Worm (Caenorhabditis elegans) whole organism, mixed stage, embryonic: ENCODE results near the gene T16G1.9.

ENCODE experiments used
- M03D4.4 ChIP-seq: sonication (generic microtip); optimal IDR thresholded peaks from 2 replicates; lab custom pipeline; 2017; ENCODE audit warnings: mild to moderate bottlenecking, missing genetic modification characterization, missing compliant biosample characterization
- bed-3 ChIP-seq: fragments of 200-800 bp; sonication (Bioruptor generic); optimal IDR thresholded peaks from 3 replicates; lab custom pipeline; 2018; ENCODE audit warnings: mild to moderate bottlenecking, missing genetic modification characterization, moderate library complexity, missing compliant biosample characterization
- blmp-1 ChIP-seq: fragments of 150-350 bp; optimal IDR thresholded peaks from 2 replicates; lab custom pipeline; 2014; ENCODE audit warnings: missing biosample characterization, missing genetic modification characterization
- ceh-39 ChIP-seq: fragments of 150-350 bp; optimal IDR thresholded peaks from 2 replicates; lab custom pipeline; 2014; ENCODE audit warnings: missing biosample characterization, missing genetic modification characterization
- ces-1 ChIP-seq: fragments of 150-350 bp; optimal IDR thresholded peaks from 2 replicates; lab custom pipeline; 2014; ENCODE audit warnings: missing biosample characterization, missing genetic modification reagents, missing genetic modification characterization
- cnd-1 ChIP-seq: fragments of 200-800 bp; sonication (Bioruptor generic); optimal IDR thresholded peaks from 2 replicates; lab custom pipeline; 2018; ENCODE audit warnings: mild to moderate bottlenecking, missing genetic modification characterization, missing compliant biosample characterization
- drap-1 ChIP-seq: fragments of 200-800 bp; sonication (Bioruptor generic); optimal IDR thresholded peaks from 3 replicates; lab custom pipeline; 2018; ENCODE audit warnings: mild to moderate bottlenecking, missing genetic modification characterization, missing compliant biosample characterization
- elt-1 ChIP-seq: sonication (generic microtip); optimal IDR thresholded peaks from 2 replicates; lab custom pipeline; 2017; ENCODE audit warnings: missing genetic modification characterization, mild to moderate bottlenecking, missing compliant biosample characterization, antibody characterized with exemption, moderate library complexity, borderline replicate concordance; ENCODE audit not compliant: insufficient read depth
- elt-3 ChIP-seq: fragments of 150-350 bp; optimal IDR thresholded peaks from 2 replicates; lab custom pipeline; 2014; ENCODE audit warnings: missing biosample characterization, missing genetic modification characterization
- flh-1 ChIP-seq: fragments of 200-800 bp; sonication (Bioruptor generic); optimal IDR thresholded peaks from 2 replicates; lab custom pipeline; 2018; ENCODE audit warnings: mild to moderate bottlenecking, missing genetic modification characterization, moderate library complexity, missing compliant biosample characterization
- ham-2 ChIP-seq: fragments of 200-800 bp; sonication (Bioruptor generic); optimal IDR thresholded peaks from 2 replicates; lab custom pipeline; 2018; ENCODE audit warnings: mild to moderate bottlenecking, missing genetic modification characterization, missing compliant biosample characterization
- hlh-1 ChIP-seq: fragments of 150-350 bp; optimal IDR thresholded peaks from 2 replicates; lab custom pipeline; 2014; ENCODE audit warnings: missing biosample characterization, missing genetic modification reagents, missing genetic modification characterization
- lin-13 ChIP-seq: fragments of 150-350 bp; optimal IDR thresholded peaks from 2 replicates; lab custom pipeline; 2014; ENCODE audit warnings: missing biosample characterization, missing genetic modification characterization
- lin-32 ChIP-seq: fragments of 200-800 bp; sonication (Bioruptor generic); optimal IDR thresholded peaks from 2 replicates; lab custom pipeline; 2018; ENCODE audit warnings: mild to moderate bottlenecking, missing genetic modification characterization, missing compliant biosample characterization
- lsy-2 ChIP-seq: fragments of 150-350 bp; optimal IDR thresholded peaks from 2 replicates; lab custom pipeline; 2014; ENCODE audit warnings: missing biosample characterization, missing genetic modification characterization
- mab-5 ChIP-seq: fragments of 150-350 bp; optimal IDR thresholded peaks from 2 replicates; lab custom pipeline; 2014; ENCODE audit warnings: missing biosample characterization, missing genetic modification characterization
- mep-1 ChIP-seq: fragments of 150-350 bp; optimal IDR thresholded peaks from 2 replicates; lab custom pipeline; 2017; ENCODE audit warnings: missing biosample characterization, missing genetic modification reagents, missing genetic modification characterization, inconsistent platforms
- mls-2 ChIP-seq: sonication (generic microtip); optimal IDR thresholded peaks from 2 replicates; lab custom pipeline; 2016; ENCODE audit warnings: mild to moderate bottlenecking, missing genetic modification characterization, moderate library complexity, missing compliant biosample characterization
- nhr-2 ChIP-seq: fragments of 150-350 bp; optimal IDR thresholded peaks from 2 replicates; lab custom pipeline; 2014; ENCODE audit warnings: missing biosample characterization, missing genetic modification characterization
- nhr-237 ChIP-seq: fragments of 150-350 bp; optimal IDR thresholded peaks from 2 replicates; lab custom pipeline; 2014; ENCODE audit warnings: missing biosample characterization, missing genetic modification characterization
- nhr-28 ChIP-seq: fragments of 150-350 bp; optimal IDR thresholded peaks from 2 replicates; lab custom pipeline; 2014; ENCODE audit warnings: missing biosample characterization, missing genetic modification characterization
- nhr-76 ChIP-seq: sonication (generic microtip); optimal IDR thresholded peaks from 2 replicates; lab custom pipeline; 2017; ENCODE audit warnings: missing biosample characterization, missing genetic modification characterization
- pha-4 ChIP-seq: fragments of 150-350 bp; optimal IDR thresholded peaks from 2 replicates; lab custom pipeline; 2018; ENCODE audit warnings: missing biosample characterization, missing genetic modification reagents, missing genetic modification characterization
- sem-2 ChIP-seq: fragments of 200-800 bp; sonication (Bioruptor generic); optimal IDR thresholded peaks from 2 replicates; lab custom pipeline; 2018; ENCODE audit warnings: mild to moderate bottlenecking, missing genetic modification characterization, missing compliant biosample characterization
- sptf-1 ChIP-seq: sonication (generic microtip); optimal IDR thresholded peaks from 2 replicates; lab custom pipeline; 2017; ENCODE audit warnings: mild to moderate bottlenecking, missing genetic modification characterization, moderate library complexity, missing compliant biosample characterization
- tbx-8 ChIP-seq: fragments of 200-800 bp; sonication (Bioruptor generic); optimal IDR thresholded peaks from 2 replicates; lab custom pipeline; 2018; ENCODE audit warnings: mild to moderate bottlenecking, missing genetic modification characterization, moderate library complexity, missing compliant biosample characterization
- unc-120 ChIP-seq: sonication (generic microtip); optimal IDR thresholded peaks from 2 replicates; lab custom pipeline; 2017; ENCODE audit warnings: missing genetic modification characterization, missing compliant biosample characterization; ENCODE audit not compliant: poor library complexity, severe bottlenecking
- unc-39 ChIP-seq: fragments of 150-350 bp; optimal IDR thresholded peaks from 2 replicates; lab custom pipeline; 2014; ENCODE audit warnings: missing biosample characterization, missing genetic modification characterization
- unc-62 ChIP-seq: fragments of 150-350 bp; optimal IDR thresholded peaks from 2 replicates; lab custom pipeline; 2014; ENCODE audit warnings: missing biosample characterization, missing genetic modification reagents, missing genetic modification characterization
- zip-8 ChIP-seq: fragments of 150-350 bp; optimal IDR thresholded peaks from 2 replicates; lab custom pipeline; 2014; ENCODE audit warnings: missing biosample characterization, missing genetic modification characterization
- ztf-11 ChIP-seq: fragments of 150-350 bp; optimal IDR thresholded peaks from 2 replicates; lab custom pipeline; 2014; ENCODE audit warnings: missing biosample characterization, missing genetic modification characterization

The T16G1.9 gene

DNA sequence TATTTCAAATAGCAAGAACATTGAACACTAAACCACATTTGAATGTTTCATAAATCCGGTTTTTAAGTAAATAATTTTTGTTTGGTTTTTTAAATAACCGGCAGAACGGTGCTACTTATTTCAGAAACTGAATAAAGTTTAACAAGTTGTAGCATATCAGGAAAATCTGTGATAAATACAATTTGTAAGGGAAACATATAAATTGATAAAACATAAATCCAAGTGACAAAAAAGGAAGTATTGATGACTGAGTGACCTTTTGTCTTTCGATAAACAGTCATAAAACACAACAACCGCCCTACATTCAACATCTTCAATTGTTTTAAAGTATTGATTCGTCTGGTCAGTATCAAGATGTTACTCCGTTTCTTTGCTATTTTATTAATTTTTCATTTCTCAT, 44.6 kb upstream of the T16G1.9 start, which contains the start of gene far-5:
Gene far-5, plus strand, starts transcription at position 301 of the 400 bp plus-strand sequence.
- TF ChIP-seq sem-2 (GFP tag; lab: Kevin White, UChicago) (no peak), nhr-76 (tag; lab: Kevin White, UChicago) (no peak), drap-1 (GFP tag; lab: Kevin White, UChicago) (no peak), mls-2 (no peak), ztf-11 (tag; lab: Kevin White, UChicago) (no peak), nhr-2 (tag; lab: Kevin White, UChicago) (no peak), pha-4 (tag; lab: Kevin White, UChicago) (no peak), nhr-28 (no peak)

DNA sequence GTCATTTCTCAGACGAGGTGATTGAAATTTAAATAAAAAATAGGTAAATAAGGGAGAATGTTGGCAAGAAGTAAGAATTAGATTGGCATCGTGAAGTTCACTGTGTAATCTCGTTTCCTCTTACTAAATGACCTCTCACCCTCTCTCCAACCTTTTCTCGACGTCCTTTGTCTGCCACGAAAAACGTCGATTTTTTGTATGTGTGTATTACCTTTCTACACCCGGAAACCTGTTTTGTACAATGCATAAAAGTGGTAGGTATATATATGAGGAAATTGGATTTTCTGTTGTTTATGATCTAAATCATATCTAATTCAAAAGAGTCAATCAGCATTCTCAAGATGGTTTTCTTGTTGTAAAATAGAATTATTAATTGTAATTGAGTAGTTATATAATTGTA, 42.2 kb upstream of the T16G1.9 start, which contains the start of the genes F15B9.11 and dsl-7:
Gene F15B9.11, minus strand, starts transcription at position 5 of the 400 bp plus-strand sequence.
Gene dsl-7, plus strand, starts transcription at position 260 of the 400 bp plus-strand sequence.
- TF ChIP-seq zip-8 (no peak), cnd-1 (tag; lab: Kevin White, UChicago) (no peak), unc-62 (GFP tag; lab: Kevin White, UChicago) (no peak), elt-1 (no peak), lsy-2 (tag; lab: Kevin White, UChicago) (no peak), drap-1 (GFP tag; lab: Kevin White, UChicago) (no peak), lin-13 (no peak), unc-39 (tag; lab: Kevin White, UChicago) (no peak), bed-3 (GFP tag; lab: Kevin White, UChicago) (no peak), flh-1 (no peak), sem-2 (GFP tag; lab: Kevin White, UChicago) (no peak), mls-2 (no peak), nhr-28 (no peak), mab-5 (tag; lab: Kevin White, UChicago) (no peak), pha-4 (tag; lab: Kevin White, UChicago) (no peak), blmp-1 (tag; lab: Kevin White, UChicago) (no peak), lin-32 (no peak), nhr-76 (tag; lab: Kevin White, UChicago) (no peak), mep-1 (no peak)
- TF ChIP-seq, all 35 proteins: peak for 0

DNA sequence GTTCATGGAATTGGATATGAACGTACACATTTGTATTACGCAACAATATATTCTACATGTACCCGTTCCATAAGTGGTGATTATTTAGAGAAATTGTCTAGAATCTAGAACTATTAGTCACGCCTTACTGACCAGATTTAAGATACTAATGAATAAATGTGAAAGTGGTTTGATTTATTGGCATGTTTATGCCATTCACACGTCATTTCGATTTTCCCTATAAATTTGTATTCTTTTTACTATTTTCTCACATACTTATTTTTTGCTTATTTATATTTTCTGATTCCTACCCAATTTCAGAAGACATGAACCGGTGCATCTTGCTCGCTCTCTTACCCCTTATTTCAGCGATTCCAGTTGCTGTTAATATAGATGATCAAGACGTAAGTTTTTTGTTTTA, 37.6 kb upstream of the T16G1.9 start, which contains the start of gene F15B9.8:
Gene F15B9.8, plus strand, starts transcription at position 301 of the 400 bp plus-strand sequence.
- no peak for TF ChIP-seq tbx-8 (GFP tag; lab: Kevin White, UChicago)
- peak; percentile 72 for TF ChIP-seq zip-8
- peak; percentile 22 for TF ChIP-seq blmp-1 (tag; lab: Kevin White, UChicago)

DNA sequence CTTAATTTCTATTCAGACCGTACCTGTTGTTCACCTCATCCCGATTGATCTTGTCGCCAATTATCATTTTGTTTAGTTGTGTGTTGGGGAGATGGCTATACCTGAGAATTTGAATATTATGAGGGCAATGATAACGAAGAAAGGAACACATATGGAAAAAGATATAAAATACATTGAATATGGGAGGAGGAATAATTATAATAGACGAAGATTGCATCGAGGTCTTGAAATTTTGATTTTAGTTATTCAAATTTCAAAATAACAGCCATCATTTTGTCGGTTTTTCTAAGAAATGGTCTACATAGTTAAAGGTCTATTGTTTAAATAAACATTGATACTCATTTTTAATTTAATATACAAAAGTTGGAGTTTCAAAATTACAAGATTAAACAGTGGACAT, 36.4 kb upstream of the T16G1.9 start, which contains the start of gene shw-3:
Gene shw-3, minus strand, starts transcription at position 101 of the 400 bp plus-strand sequence.
- peak; percentile 21 for TF ChIP-seq ham-2
- no peak for TF ChIP-seq unc-39 (tag; lab: Kevin White, UChicago)

DNA sequence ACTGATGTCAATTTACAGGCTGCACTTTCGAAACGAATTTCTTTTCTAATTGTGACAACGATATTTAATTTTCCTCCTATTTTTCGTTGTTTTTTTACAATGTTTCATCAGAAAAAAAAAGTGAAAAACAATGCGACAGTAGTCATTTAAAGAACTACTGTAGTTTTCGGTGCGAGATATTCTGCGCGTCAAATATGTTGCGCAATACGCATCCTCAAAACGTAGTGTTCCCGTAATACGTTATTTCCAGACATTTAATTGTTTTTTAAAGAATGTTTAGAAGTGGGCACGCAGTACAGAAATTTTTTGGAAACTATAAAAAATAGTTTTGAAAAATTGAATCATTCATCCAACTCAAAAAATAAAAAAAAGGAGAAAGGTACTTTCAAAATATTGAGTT, 23.4 kb upstream of the T16G1.9 start:
- TF ChIP-seq zip-8 (peak; percentile 66), elt-1 (no peak), tbx-8 (GFP tag; lab: Kevin White, UChicago) (no peak)

DNA sequence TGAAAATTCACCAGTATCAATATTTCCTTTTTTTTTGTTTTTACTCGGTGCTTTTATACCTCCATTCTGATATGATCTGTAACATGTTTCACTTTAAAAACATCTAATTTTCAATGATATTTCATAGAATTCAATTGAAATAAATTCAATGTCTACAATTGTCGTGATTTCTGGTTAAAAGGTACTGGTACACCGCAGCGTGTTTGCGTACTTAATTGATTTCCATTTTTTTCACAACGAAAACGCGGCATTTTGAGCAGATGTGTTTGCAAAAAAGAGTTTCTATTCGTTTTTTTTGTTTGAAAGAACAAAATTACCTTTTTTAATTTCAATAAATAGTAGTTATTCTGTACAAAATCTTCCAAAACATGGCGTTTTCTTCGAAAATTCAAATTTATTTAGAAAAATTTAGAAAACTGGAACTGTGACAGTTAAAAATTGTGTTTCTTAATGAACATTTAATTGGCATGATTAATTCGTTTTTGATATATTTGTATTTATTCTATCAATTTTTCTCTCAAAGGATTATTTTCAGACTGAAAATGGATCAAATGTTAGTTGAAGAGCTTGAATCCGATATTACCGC, 20.0 kb upstream of the T16G1.9 start, which contains the start of gene pnn-1:
Gene pnn-1, plus strand, starts transcription at position 536 of the 586 bp plus-strand sequence.
- TF ChIP-seq ces-1: peak; percentile 79
- TF ChIP-seq lsy-2 (tag; lab: Kevin White, UChicago): peak; percentile 57
- TF ChIP-seq mab-5 (tag; lab: Kevin White, UChicago): no peak
- peak; percentile 15 for TF ChIP-seq mep-1

DNA sequence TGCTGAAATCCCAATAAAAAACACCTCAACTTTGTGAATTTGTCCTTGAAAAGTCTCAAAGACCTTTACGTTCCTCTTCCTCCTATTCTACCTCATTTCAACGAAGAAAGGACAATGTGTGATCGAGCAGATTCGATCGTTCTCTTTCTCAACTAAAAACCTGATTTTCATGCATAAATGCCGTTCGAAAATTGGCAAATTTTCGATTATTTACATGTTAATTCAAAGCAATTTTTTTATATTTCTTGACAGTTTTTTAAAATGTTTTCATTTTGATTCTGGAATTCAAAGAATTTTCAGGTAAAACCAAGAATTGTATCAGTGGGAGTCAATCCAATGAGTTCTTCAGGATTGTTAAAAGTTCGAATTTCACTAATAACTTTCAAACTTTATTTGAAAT, 17.9 kb upstream of the T16G1.9 start, which contains the start of gene lin-46:
Gene lin-46, plus strand, starts transcription at position 301 of the 400 bp plus-strand sequence.
- TF ChIP-seq hlh-1 (tag; lab: Kevin White, UChicago) (no peak), pha-4 (tag; lab: Kevin White, UChicago) (no peak), M03D4.4 (tag; lab: Kevin White, UChicago) (no peak), drap-1 (GFP tag; lab: Kevin White, UChicago) (no peak), lin-13 (no peak), tbx-8 (GFP tag; lab: Kevin White, UChicago) (no peak), sptf-1 (tag; lab: Kevin White, UChicago) (no peak), blmp-1 (tag; lab: Kevin White, UChicago) (no peak), nhr-237 (tag; lab: Kevin White, UChicago) (no peak), ces-1 (no peak), zip-8 (no peak), flh-1 (no peak), unc-120 (no peak), elt-3 (tag; lab: Kevin White, UChicago) (no peak), unc-62 (GFP tag; lab: Kevin White, UChicago) (no peak), nhr-28 (no peak), ceh-39 (tag; lab: Kevin White, UChicago) (no peak), sem-2 (GFP tag; lab: Kevin White, UChicago) (no peak), mls-2 (no peak)
